Fruit fly (Drosophila melanogaster): ENCODE results near the gene CG7968.

Gene CG7968

DNA sequence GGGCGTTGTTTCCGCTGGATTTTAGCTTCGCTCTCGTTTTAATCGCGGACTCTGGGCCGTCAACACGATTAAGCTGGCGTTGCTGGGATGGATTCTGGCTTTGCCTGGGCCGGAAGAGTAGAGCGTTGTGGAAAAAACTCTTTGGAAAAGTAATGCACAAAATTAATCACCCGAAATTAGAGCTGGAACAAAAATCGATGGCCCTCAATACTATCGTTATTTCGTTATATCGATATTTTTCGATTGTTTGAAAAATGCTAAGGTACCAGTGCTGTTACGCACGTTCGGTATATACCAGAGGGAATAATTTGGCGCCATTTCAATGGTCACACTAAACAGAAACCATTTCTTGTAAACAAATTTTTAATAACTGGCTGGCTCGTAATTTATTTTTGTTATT, 19.7 kb upstream of the CG7968 start, which contains the start of the genes Arpc1 and Orc5 (continued):
- no peak for TF ChIP-seq Lim3 (GFP tag; IDR thresholded peaks at IDR 0.05)
- TF ChIP-seq CG4424 (GFP tag; optimal IDR thresholded peaks at IDR 0.05): no peak
- TF ChIP-seq CG7745 (tag; optimal IDR thresholded peaks at IDR 0.05): no peak
- no peak for TF ChIP-seq CG10654 (GFP tag; optimal IDR thresholded peaks at IDR 0.05)
- no peak for TF ChIP-seq jumu (GFP tag; optimal IDR thresholded peaks at IDR 0.05)
- no peak for TF ChIP-seq CrebB (tag; optimal IDR thresholded peaks at IDR 0.05)
- TF ChIP-seq Six4 (GFP tag; optimal IDR thresholded peaks at IDR 0.05): no peak
- TF ChIP-seq scrt (GFP tag; optimal IDR thresholded peaks at IDR 0.05): no peak
- TF ChIP-seq NFAT (GFP tag; IDR thresholded peaks at IDR 0.05): no peak
- no peak for TF ChIP-seq Ptx1 (GFP tag; IDR thresholded peaks at IDR 0.05)
- peak; percentile 82 for TF ChIP-seq CG2129 (GFP tag; IDR thresholded peaks at IDR 0.05; ENCODE audit: partially characterized antibody)
- no peak for TF ChIP-seq PHDP (tag; optimal IDR thresholded peaks at IDR 0.05)
- no peak for TF ChIP-seq Elba2 (GFP tag; optimal IDR thresholded peaks at IDR 0.05)
- TF ChIP-seq CG7786 (GFP tag; optimal IDR thresholded peaks at IDR 0.05): no peak
- no peak for TF ChIP-seq Fer3 (tag; optimal IDR thresholded peaks at IDR 0.05)
- TF ChIP-seq her (GFP tag; optimal IDR thresholded peaks at IDR 0.05): no peak
- no peak for TF ChIP-seq Ssrp (tag; optimal IDR thresholded peaks at IDR 0.05)
- no peak for TF ChIP-seq sr (GFP tag; IDR thresholded peaks at IDR 0.05)
- TF ChIP-seq CG14667 (GFP tag; IDR thresholded peaks at IDR 0.05): no peak
- no peak for TF ChIP-seq vvl (GFP tag; IDR thresholded peaks at IDR 0.05)
- TF ChIP-seq twi (tag; optimal IDR thresholded peaks at IDR 0.05): no peak
- TF ChIP-seq MBD-R2 (GFP tag; IDR thresholded peaks at IDR 0.05): peak; percentile 90
- no peak for TF ChIP-seq wor (GFP tag; IDR thresholded peaks at IDR 0.05)
- no peak for TF ChIP-seq CG33557 (GFP tag; optimal IDR thresholded peaks at IDR 0.05)
- no peak for TF ChIP-seq gce (GFP tag; IDR thresholded peaks at IDR 0.05)
- no peak for TF ChIP-seq unpg (GFP tag; optimal IDR thresholded peaks at IDR 0.05)
- TF ChIP-seq fd3F (GFP tag; optimal IDR thresholded peaks at IDR 0.05): no peak
- no peak for TF ChIP-seq da (GFP tag; optimal IDR thresholded peaks at IDR 0.05)
- no peak for TF ChIP-seq Mes4 (GFP tag; optimal IDR thresholded peaks at IDR 0.05)
- TF ChIP-seq CG2889 (GFP tag; IDR thresholded peaks at IDR 0.05): no peak
- TF ChIP-seq CHES-1-like (GFP tag; optimal IDR thresholded peaks at IDR 0.05): peak; percentile 54
- TF ChIP-seq Ada2b (GFP tag; IDR thresholded peaks at IDR 0.05): no peak
- TF ChIP-seq kay (GFP tag; optimal IDR thresholded peaks at IDR 0.05): peak; percentile 78
- TF ChIP-seq Dref (GFP tag; IDR thresholded peaks at IDR 0.05): peak; percentile 89
- TF ChIP-seq CG17612 (GFP tag; IDR thresholded peaks at IDR 0.05): no peak
- TF ChIP-seq Max (GFP tag; optimal IDR thresholded peaks at IDR 0.05): no peak
- no peak for TF ChIP-seq CG43689 (GFP tag; IDR thresholded peaks at IDR 0.05)
- TF ChIP-seq p53 (GFP tag; optimal IDR thresholded peaks at IDR 0.05): no peak
- TF ChIP-seq croc (GFP tag; conservative IDR thresholded peaks at IDR 0.05): no peak
- TF ChIP-seq CG4282 (GFP tag; optimal IDR thresholded peaks at IDR 0.05): no peak
- TF ChIP-seq NC2α (GFP tag; optimal IDR thresholded peaks at IDR 0.05): no peak
- no peak for TF ChIP-seq CG10543 (GFP tag; optimal IDR thresholded peaks at IDR 0.05)
- TF ChIP-seq CG11398 (GFP tag; optimal IDR thresholded peaks at IDR 0.05): no peak
- TF ChIP-seq Hmr (GFP tag; optimal IDR thresholded peaks at IDR 0.05): no peak
- peak; percentile 52 for TF ChIP-seq nmo (GFP tag; optimal IDR thresholded peaks at IDR 0.05)
- TF ChIP-seq ERR (GFP tag; optimal IDR thresholded peaks at IDR 0.05): no peak
- TF ChIP-seq BtbVII (GFP tag; optimal IDR thresholded peaks at IDR 0.05): no peak
- no peak for TF ChIP-seq rib (GFP tag; IDR thresholded peaks at IDR 0.05)
- TF ChIP-seq gcm (GFP tag; optimal IDR thresholded peaks at IDR 0.05): no peak
- TF ChIP-seq CG7271 (tag; optimal IDR thresholded peaks at IDR 0.05): peak; percentile 50
- peak; percentile 91 for TF ChIP-seq bbx (GFP tag; IDR thresholded peaks at IDR 0.05; ENCODE audit: partially characterized antibody)
- no peak for TF ChIP-seq psq (GFP tag; optimal IDR thresholded peaks at IDR 0.05)
- TF ChIP-seq Hmx (GFP tag; optimal IDR thresholded peaks at IDR 0.05): no peak
